Fruit fly (Drosophila melanogaster) whole organism, pupa: ENCODE data around the gene CG3430.

Experiments used
- CG17806 ChIP-seq: fragments of 200-800 bp; sonication (Bioruptor generic); optimal IDR thresholded peaks from 2 replicates; lab custom pipeline; 2018; ENCODE audit warnings: missing biosample characterization, mild to moderate bottlenecking, missing genetic modification characterization, moderate library complexity
- Snoo ChIP-seq: fragments of 200-800 bp; sonication (Bioruptor generic); optimal IDR thresholded peaks from 3 replicates; lab custom pipeline; 2017; ENCODE audit warnings: missing biosample characterization, mild to moderate bottlenecking, missing genetic modification characterization, inconsistent platforms

DNA sequence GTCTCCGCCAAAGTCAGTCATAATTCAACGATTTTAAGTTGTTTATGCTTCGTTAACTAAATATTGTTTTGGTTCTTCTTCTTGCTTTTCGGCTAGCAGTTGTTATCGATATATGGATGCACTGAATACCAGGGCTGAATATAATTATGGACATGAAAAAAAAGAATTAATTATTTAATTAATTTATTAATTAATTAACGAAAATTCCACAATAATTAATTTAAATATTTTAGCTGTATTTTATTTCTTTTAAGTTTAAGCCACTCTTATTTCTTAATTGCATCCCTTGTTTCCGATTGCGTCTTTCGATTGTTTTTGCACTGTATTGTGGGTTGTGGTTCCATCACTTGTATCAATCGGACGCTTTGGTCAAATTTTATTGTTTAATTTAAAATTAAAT, 6.7 kb upstream of the CG3430 start, which contains the start of the genes Gas41 and SA1:
- TF ChIP-seq Snoo (peak; percentile 30), CG17806 (tag; lab: Kevin White, UChicago) (peak; percentile 86)
